Worm (Caenorhabditis elegans): ENCODE measurements around the gene math-41.

The math-41 gene

DNA sequence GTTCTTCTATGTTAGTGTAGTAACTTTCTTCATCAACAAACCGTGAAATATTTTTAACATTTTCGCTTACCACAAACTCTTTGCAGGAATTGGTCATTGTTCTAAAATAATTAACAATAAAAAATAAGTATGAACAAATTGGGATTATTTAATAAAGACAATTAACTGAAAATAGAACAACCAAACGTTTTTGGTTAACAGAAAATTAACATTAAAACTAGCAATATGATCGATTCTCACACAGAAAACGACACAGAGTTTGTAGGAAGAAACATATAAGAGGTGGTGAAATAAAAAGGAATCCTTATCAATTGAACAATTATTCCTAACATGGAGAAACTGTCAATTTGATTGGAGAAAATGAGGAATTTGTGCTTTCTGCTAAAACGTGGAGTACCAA lies 54.2 kb downstream of the math-41 start, which contains the start of gene math-16:
math-16 (minus strand) TSS at position 101 of the 400 bp plus-strand sequence.
- TF ChIP-seq Y95B8A.8 (GFP tag; IDR thresholded peaks at IDR 0.05) = no peak
- TF ChIP-seq nfya-2 (GFP tag; IDR thresholded peaks at IDR 0.05) = no peak
- no peak for TF ChIP-seq T26A5.8 (tag; optimal IDR thresholded peaks at IDR 0.05)
- TF ChIP-seq bed-1 (GFP tag; IDR thresholded peaks at IDR 0.05) = no peak
- TF ChIP-seq hmg-1.2 (GFP tag; IDR thresholded peaks at IDR 0.05) = no peak
- TF ChIP-seq hlh-26 (GFP tag; conservative IDR thresholded peaks at IDR 0.05) = no peak
- no peak for TF ChIP-seq dpff-1 (tag; optimal IDR thresholded peaks at IDR 0.05)
- no peak for TF ChIP-seq B0336.3 (GFP tag; IDR thresholded peaks at IDR 0.05)
- no peak for TF ChIP-seq mxl-1 (tag; optimal IDR thresholded peaks at IDR 0.05)
- no peak for TF ChIP-seq madf-3 (GFP tag; IDR thresholded peaks at IDR 0.05)
- no peak for TF ChIP-seq lin-54 (GFP tag; optimal IDR thresholded peaks at IDR 0.05)
- no peak for TF ChIP-seq mes-4 (tag; optimal IDR thresholded peaks at IDR 0.05)
- TF ChIP-seq egl-18 (GFP tag; IDR thresholded peaks at IDR 0.05) = no peak
- TF ChIP-seq rpc-1 (optimal IDR thresholded peaks at IDR 0.05) = no peak
- TF ChIP-seq rpc-1 (tag; optimal IDR thresholded peaks at IDR 0.05) = no peak
- TF ChIP-seq B0261.1 (tag; optimal IDR thresholded peaks at IDR 0.05) = no peak
- TF ChIP-seq F39B2.1 (GFP tag; IDR thresholded peaks at IDR 0.05) = no peak

All from whole organism, young adult.